Worm (Caenorhabditis elegans) whole organism, L3 larva: Measurements from ENCODE around the gene idpp-8.

Source experiments
- ZK546.5 ChIP-seq: sonication (generic microtip); optimal IDR thresholded peaks from 2 replicates; lab custom pipeline; 2017; ENCODE audit warnings: missing biosample characterization, missing genetic modification characterization
- aly-2 ChIP-seq: fragments of 150-350 bp; optimal IDR thresholded peaks from 2 replicates; lab custom pipeline; 2014; ENCODE audit warnings: missing biosample characterization, missing genetic modification characterization
- ama-1 ChIP-seq: fragments of 150-350 bp; optimal IDR thresholded peaks from 2 replicates; lab custom pipeline; 2018
- ceh-16 ChIP-seq: sonication (generic microtip); optimal IDR thresholded peaks from 2 replicates; lab custom pipeline; 2017; ENCODE audit warnings: missing biosample characterization, missing genetic modification characterization
- ceh-82 ChIP-seq: fragments of 150-350 bp; optimal IDR thresholded peaks from 2 replicates; lab custom pipeline; 2014; ENCODE audit warnings: missing biosample characterization, missing genetic modification characterization
- ceh-9 ChIP-seq: sonication (generic microtip); optimal IDR thresholded peaks from 2 replicates; lab custom pipeline; 2018; ENCODE audit warnings: missing biosample characterization, missing genetic modification characterization
- egl-5 ChIP-seq: fragments of 150-350 bp; optimal IDR thresholded peaks from 2 replicates; lab custom pipeline; 2017; ENCODE audit warnings: missing biosample characterization, missing genetic modification reagents, missing genetic modification characterization, inconsistent platforms
- elt-2 ChIP-seq: sonication (generic microtip); optimal IDR thresholded peaks from 2 replicates; lab custom pipeline; 2016; ENCODE audit warnings: missing genetic modification reagents, mild to moderate bottlenecking, missing genetic modification characterization, missing compliant biosample characterization
- eor-1 ChIP-seq, 2 experiments: fragments of 150-350 bp; optimal IDR thresholded peaks; 2 replicates each; lab custom pipeline; 2014 to 2018; ENCODE audit warnings: missing biosample characterization in 2 of 2, missing genetic modification characterization in 2 of 2
- fkh-10 ChIP-seq: sonication (generic microtip); optimal IDR thresholded peaks from 2 replicates; lab custom pipeline; 2017; ENCODE audit warnings: missing biosample characterization, missing genetic modification reagents, missing genetic modification characterization
- fkh-2 ChIP-seq: fragments of 150-350 bp; optimal IDR thresholded peaks from 2 replicates; lab custom pipeline; 2014; ENCODE audit warnings: missing biosample characterization, missing genetic modification reagents, missing genetic modification characterization
- fos-1 ChIP-seq: fragments of 150-350 bp; optimal IDR thresholded peaks from 2 replicates; lab custom pipeline; 2014; ENCODE audit warnings: missing biosample characterization, missing genetic modification characterization
- hmg-11 ChIP-seq: sonication (generic microtip); optimal IDR thresholded peaks from 2 replicates; lab custom pipeline; 2016; ENCODE audit warnings: missing genetic modification characterization, missing compliant biosample characterization
- jun-1 ChIP-seq: fragments of 150-350 bp; optimal IDR thresholded peaks from 2 replicates; lab custom pipeline; 2014; ENCODE audit warnings: missing biosample characterization, missing genetic modification reagents, missing genetic modification characterization
- lin-15B ChIP-seq: fragments of 150-350 bp; optimal IDR thresholded peaks from 2 replicates; lab custom pipeline; 2014; ENCODE audit warnings: missing biosample characterization, missing genetic modification characterization
- nfya-1 ChIP-seq: sonication (generic microtip); optimal IDR thresholded peaks from 2 replicates; lab custom pipeline; 2017; ENCODE audit warnings: missing genetic modification characterization, mild to moderate bottlenecking, missing compliant biosample characterization, antibody characterized with exemption, moderate library complexity; ENCODE audit not compliant: insufficient read depth
- nhr-11 ChIP-seq: fragments of 150-350 bp; optimal IDR thresholded peaks from 2 replicates; lab custom pipeline; 2014; ENCODE audit warnings: missing biosample characterization, missing genetic modification characterization
- nhr-23 ChIP-seq: fragments of 150-350 bp; optimal IDR thresholded peaks from 2 replicates; lab custom pipeline; 2014; ENCODE audit warnings: missing biosample characterization, missing genetic modification reagents, missing genetic modification characterization
- nhr-237 ChIP-seq: fragments of 150-350 bp; optimal IDR thresholded peaks from 2 replicates; lab custom pipeline; 2014; ENCODE audit warnings: missing biosample characterization, missing genetic modification characterization
- nhr-25 ChIP-seq: sonication (generic microtip); optimal IDR thresholded peaks from 2 replicates; lab custom pipeline; 2017; ENCODE audit warnings: missing biosample characterization, missing genetic modification characterization
- nhr-28 ChIP-seq: fragments of 150-350 bp; optimal IDR thresholded peaks from 2 replicates; lab custom pipeline; 2014; ENCODE audit warnings: missing biosample characterization, missing genetic modification characterization
- nhr-67 ChIP-seq: fragments of 150-350 bp; optimal IDR thresholded peaks from 2 replicates; lab custom pipeline; 2014; ENCODE audit warnings: missing biosample characterization, missing genetic modification characterization
- nhr-76 ChIP-seq: fragments of 150-350 bp; sonication (generic microtip); optimal IDR thresholded peaks from 5 replicates; lab custom pipeline; 2014; ENCODE audit warnings: missing biosample characterization, missing genetic modification characterization
- nhr-77 ChIP-seq: fragments of 150-350 bp; optimal IDR thresholded peaks from 2 replicates; lab custom pipeline; 2014; ENCODE audit warnings: missing biosample characterization, missing genetic modification characterization
- pha-4 ChIP-seq: fragments of 150-350 bp; optimal IDR thresholded peaks from 2 replicates; lab custom pipeline; 2014; ENCODE audit warnings: missing biosample characterization, missing genetic modification reagents, missing genetic modification characterization
- pqm-1 ChIP-seq: fragments of 150-350 bp; optimal IDR thresholded peaks from 2 replicates; lab custom pipeline; 2017; ENCODE audit warnings: missing biosample characterization, missing genetic modification characterization, inconsistent platforms
- sea-2 ChIP-seq: fragments of 150-350 bp; sonication (generic microtip); optimal IDR thresholded peaks from 4 replicates; lab custom pipeline; 2014; ENCODE audit warnings: missing biosample characterization, missing genetic modification reagents, missing genetic modification characterization
- unc-39 ChIP-seq: sonication (generic microtip); optimal IDR thresholded peaks from 4 replicates; lab custom pipeline; 2017; ENCODE audit warnings: missing biosample characterization, missing genetic modification characterization
- unc-62 ChIP-seq: fragments of 150-350 bp; sonication (generic microtip); optimal IDR thresholded peaks from 4 replicates; lab custom pipeline; 2014; ENCODE audit warnings: missing biosample characterization, missing genetic modification reagents, missing genetic modification characterization
- zag-1 ChIP-seq: fragments of 150-350 bp; optimal IDR thresholded peaks from 2 replicates; lab custom pipeline; 2014; ENCODE audit warnings: missing biosample characterization, missing genetic modification characterization
- ztf-11 ChIP-seq: fragments of 150-350 bp; optimal IDR thresholded peaks from 2 replicates; lab custom pipeline; 2014; ENCODE audit warnings: missing biosample characterization, missing genetic modification characterization
- ztf-4 ChIP-seq: fragments of 150-350 bp; optimal IDR thresholded peaks from 2 replicates; lab custom pipeline; 2014; ENCODE audit warnings: missing biosample characterization, missing genetic modification characterization

The idpp-8 gene

DNA sequence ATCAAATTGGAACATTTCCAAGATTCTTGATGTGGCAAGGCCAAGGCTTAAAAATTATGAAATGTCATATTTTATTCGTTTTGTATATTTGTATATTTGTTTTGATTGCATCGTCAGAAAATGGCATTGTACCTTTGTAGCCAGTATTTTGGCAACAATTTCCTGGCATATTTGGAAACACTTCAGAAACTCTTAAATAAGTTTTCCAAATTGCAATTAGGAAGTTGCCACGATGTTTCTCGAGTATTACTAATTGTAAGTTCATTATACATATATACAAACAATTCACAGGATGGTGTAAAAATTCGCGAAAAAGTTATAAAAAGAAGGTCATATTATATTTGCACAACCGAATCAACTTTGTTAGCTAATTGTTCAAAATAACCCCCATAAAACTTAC is at the start of gene idpp-8:
idpp-8 (plus strand) TSS at position 301 of the 400 bp plus-strand sequence.
- TF ChIP-seq pha-4 (tag; lab: Kevin White, UChicago) (no peak), sea-2 (no peak), nhr-77 (no peak), fkh-10 (GFP tag; lab: Kevin White, UChicago) (no peak), zag-1 (no peak), ztf-4 (tag; lab: Kevin White, UChicago) (no peak), elt-2 (tag; lab: Kevin White, UChicago) (no peak), aly-2 (tag; lab: Kevin White, UChicago) (no peak), lin-15B (tag; lab: Kevin White, UChicago) (no peak), nhr-67 (tag; lab: Kevin White, UChicago) (no peak), nfya-1 (tag; lab: Kevin White, UChicago) (no peak), fkh-2 (tag; lab: Kevin White, UChicago) (no peak), egl-5 (no peak), pqm-1 (tag; lab: Kevin White, UChicago) (no peak), nhr-237 (tag; lab: Kevin White, UChicago) (no peak)

DNA sequence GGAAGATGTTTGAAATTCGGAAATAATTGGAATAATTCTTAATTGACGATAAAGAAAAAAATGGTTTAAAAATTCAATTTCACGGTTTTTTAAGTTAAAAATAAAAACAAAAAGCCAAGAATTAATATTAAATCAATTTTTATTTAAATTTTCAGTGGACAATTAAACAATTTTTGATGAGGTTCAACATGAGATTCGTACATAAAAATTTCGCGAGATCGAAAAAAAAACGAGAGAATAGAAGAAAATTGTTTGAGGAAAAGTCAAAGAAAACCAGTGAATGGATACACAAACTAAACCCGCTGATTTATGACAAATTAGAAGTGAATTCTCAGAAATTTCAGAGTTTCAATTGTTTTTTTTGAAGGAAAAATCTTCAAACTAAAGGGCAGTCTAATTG is 45.3 kb upstream of the idpp-8 start, which contains the start of gene F54B3.2:
F54B3.2 (minus strand) TSS at position 101 of the 400 bp plus-strand sequence.
- TF ChIP-seq nhr-23 (no peak), fkh-2 (tag; lab: Kevin White, UChicago) (no peak), ceh-16 (tag; lab: Kevin White, UChicago) (no peak), unc-39 (tag; lab: Kevin White, UChicago) (no peak), ZK546.5 (tag; lab: Kevin White, UChicago) (no peak), nfya-1 (tag; lab: Kevin White, UChicago) (no peak), nhr-67 (tag; lab: Kevin White, UChicago) (no peak), hmg-11 (tag; lab: Kevin White, UChicago) (no peak), ceh-9 (tag; lab: Kevin White, UChicago) (no peak), jun-1 (tag; lab: Kevin White, UChicago) (no peak), nhr-237 (tag; lab: Kevin White, UChicago) (no peak), nhr-76 (tag; lab: Kevin White, UChicago) (no peak), unc-62 (GFP tag; lab: Kevin White, UChicago) (no peak), pha-4 (tag; lab: Kevin White, UChicago) (no peak)
- TF ChIP-seq, all 47 proteins: peak for 0

DNA sequence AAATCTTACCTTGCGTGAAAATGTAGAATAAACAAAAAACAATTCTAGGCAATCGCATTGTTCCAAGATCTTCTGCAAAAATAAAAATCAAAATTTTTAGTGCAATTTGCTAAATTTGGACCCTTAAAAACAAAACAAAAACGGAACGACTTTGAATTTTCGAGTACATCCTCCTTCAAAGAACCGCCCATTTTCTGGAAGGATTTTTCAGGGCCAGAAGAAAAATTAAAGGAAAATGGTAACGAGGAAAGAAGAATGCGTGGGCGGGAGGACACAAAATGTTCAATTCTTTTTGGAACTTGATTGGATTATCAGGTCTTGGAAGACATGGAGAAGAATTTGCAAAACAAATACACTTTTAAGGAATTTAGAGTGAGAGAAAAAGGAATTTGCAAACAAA is 44.3 kb upstream of the idpp-8 start, which contains the start of gene F54B3.4:
F54B3.4 (minus strand) TSS at position 101 of the 400 bp plus-strand sequence.
- TF ChIP-seq unc-39 (tag; lab: Kevin White, UChicago) = no peak
- TF ChIP-seq nhr-28 (tag; lab: Kevin White, UChicago) = no peak

DNA sequence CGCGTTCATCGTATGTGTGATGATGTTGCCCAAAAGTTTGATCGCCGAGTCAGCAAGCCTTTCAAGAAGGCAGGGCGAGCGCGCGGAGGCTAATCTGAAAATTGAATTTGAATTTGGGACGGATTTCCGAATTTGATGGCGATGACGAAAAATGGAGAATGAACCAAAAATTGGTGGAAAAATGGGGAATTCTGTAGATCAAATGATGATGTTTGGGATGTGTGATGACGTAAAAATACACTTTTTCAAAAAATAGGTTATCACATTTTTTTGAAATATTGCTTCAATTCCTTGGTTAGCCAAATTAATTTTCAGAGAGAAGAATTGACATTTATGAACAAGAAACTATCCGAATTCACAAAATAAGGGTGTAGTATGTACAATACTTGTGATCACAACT is 35.8 kb upstream of the idpp-8 start, which contains the start of gene ZK971.1:
ZK971.1 (minus strand) TSS at position 101 of the 400 bp plus-strand sequence.
- TF ChIP-seq nfya-1 (tag; lab: Kevin White, UChicago) = no peak
- no peak for TF ChIP-seq ZK546.5 (tag; lab: Kevin White, UChicago)
- TF ChIP-seq jun-1 (tag; lab: Kevin White, UChicago) = no peak
- TF ChIP-seq ceh-9 (tag; lab: Kevin White, UChicago) = no peak
- no peak for TF ChIP-seq nhr-25
- no peak for TF ChIP-seq sea-2
- no peak for TF ChIP-seq lin-15B (tag; lab: Kevin White, UChicago)
- TF ChIP-seq ztf-11 (tag; lab: Kevin White, UChicago) = no peak
- no peak for TF ChIP-seq ceh-16 (tag; lab: Kevin White, UChicago)
- TF ChIP-seq fos-1 (tag; lab: Kevin White, UChicago) = no peak
- no peak for TF ChIP-seq nhr-11 (tag; lab: Kevin White, UChicago)
- TF ChIP-seq eor-1 (tag; optimal IDR thresholded peaks at IDR 0.05; lab: Kevin White, UChicago) = no peak
- TF ChIP-seq pha-4 (tag; lab: Kevin White, UChicago) = no peak
- no peak for TF ChIP-seq elt-2 (tag; lab: Kevin White, UChicago)
- no peak for TF ChIP-seq unc-62 (GFP tag; lab: Kevin White, UChicago)
- no peak for TF ChIP-seq ama-1 (lab: Kevin White, UChicago)
- TF ChIP-seq unc-39 (tag; lab: Kevin White, UChicago) = no peak
- no peak for TF ChIP-seq ceh-82 (tag; lab: Kevin White, UChicago)
- no peak for TF ChIP-seq nhr-23

ce11 chrII:10281674-10282073 is 33.7 kb upstream of the idpp-8 start:
- TF ChIP-seq pqm-1 (tag; lab: Kevin White, UChicago) = peak; percentile 82
- TF ChIP-seq eor-1 (tag; optimal IDR thresholded peaks at IDR 0.05; lab: Kevin White, UChicago) = no peak
- peak; percentile 75 for TF ChIP-seq elt-2 (tag; lab: Kevin White, UChicago)
